Worm (Caenorhabditis elegans): ENCODE data around the gene Y71G10AR.4.

ce11 chrIV:2220147-2220546, 21.3 kb downstream of the Y71G10AR.4 start:
- TF ChIP-seq hlh-13 (GFP tag; optimal IDR thresholded peaks at IDR 0.05), result no peak
- no peak for TF ChIP-seq zip-5 (tag; optimal IDR thresholded peaks at IDR 0.05)
- no peak for TF ChIP-seq dve-1 (tag; optimal IDR thresholded peaks at IDR 0.05)
- TF ChIP-seq pqm-1 (tag; optimal IDR thresholded peaks at IDR 0.05), result no peak
- no peak for TF ChIP-seq tbx-2 (tag; optimal IDR thresholded peaks at IDR 0.05)

Measured in whole organism, late embryonic.